Worm (Caenorhabditis elegans) whole organism, young adult: ENCODE results near the gene F46B3.1.
A peak's percentile ranks its signal among the peaks of the same experiment; 100 is the strongest.

Experiments
- B0035.1 ChIP-seq: sonication (generic microtip); optimal IDR thresholded peaks from 2 replicates; lab custom pipeline; 2016; ENCODE audit warnings: missing genetic modification characterization, mild to moderate bottlenecking, missing compliant biosample characterization, missing genotype, missing genetic modification reagents
- C17E4.6 ChIP-seq: fragments of 200-800 bp; sonication (Bioruptor generic); IDR thresholded peaks from 2 replicates; pipeline ENCODE4 v1.3.6; 2022; ENCODE audit warnings: missing genetic modification reagents, missing genetic modification characterization, missing compliant biosample characterization
- F23B12.7 ChIP-seq: sonication (generic microtip); optimal IDR thresholded peaks from 2 replicates; lab custom pipeline; 2017; ENCODE audit warnings: missing genetic modification characterization, mild to moderate bottlenecking, missing compliant biosample characterization, antibody characterized with exemption, moderate library complexity; ENCODE audit not compliant: insufficient read depth
- F37B4.10 ChIP-seq: fragments of 200-800 bp; sonication (Bioruptor generic); IDR thresholded peaks from 2 replicates; pipeline ENCODE4 v1.3.6; 2022; ENCODE audit warnings: missing genetic modification characterization, missing compliant biosample characterization
- F49E8.2 ChIP-seq: sonication (generic microtip); optimal IDR thresholded peaks from 3 replicates; lab custom pipeline; 2017; ENCODE audit warnings: missing genetic modification characterization, mild to moderate bottlenecking, missing compliant biosample characterization, antibody characterized with exemption, moderate library complexity; ENCODE audit not compliant: insufficient read depth
- Y53F4B.3 ChIP-seq: fragments of 200-800 bp; sonication (Bioruptor generic); IDR thresholded peaks from 2 replicates; pipeline ENCODE4 v1.3.6; 2022; ENCODE audit warnings: missing genetic modification reagents, missing genetic modification characterization, missing compliant biosample characterization
- Y53G8AR.9 ChIP-seq: fragments of 200-800 bp; sonication (Bioruptor generic); conservative IDR thresholded peaks from 2 replicates; pipeline ENCODE4 v1.3.6; 2022; ENCODE audit warnings: missing genetic modification reagents, missing genetic modification characterization, missing compliant biosample characterization
- Y79H2A.3 ChIP-seq: fragments of 200-800 bp; sonication (Bioruptor generic); conservative IDR thresholded peaks from 2 replicates; pipeline ENCODE4 v1.3.6; 2022; ENCODE audit warnings: missing genetic modification reagents, missing genetic modification characterization, missing compliant biosample characterization
- ama-1 ChIP-seq, 3 experiments: fragments of 150-350 bp in 1 of 3; sonication (generic microtip) in 2 of 3; optimal IDR thresholded peaks; 2 replicates each; lab custom pipeline; 2014 to 2018; ENCODE audit warnings: missing biosample characterization in 2 of 3, missing genetic modification characterization in 2 of 3, missing genetic modification reagents in 2 of 3
- athp-1 ChIP-seq: sonication (generic microtip); optimal IDR thresholded peaks from 2 replicates; lab custom pipeline; 2017; ENCODE audit warnings: mild to moderate bottlenecking, missing genetic modification characterization, missing compliant biosample characterization
- cebp-2 ChIP-seq: fragments of 200-800 bp; sonication (Bioruptor generic); IDR thresholded peaks from 2 replicates; pipeline ENCODE4 v1.3.6; 2022; ENCODE audit warnings: missing genetic modification characterization, missing compliant biosample characterization
- egl-44 ChIP-seq: fragments of 200-800 bp; sonication (Bioruptor generic); IDR thresholded peaks from 2 replicates; pipeline ENCODE4 v1.3.6; 2022; ENCODE audit warnings: missing genetic modification reagents, missing genetic modification characterization, missing compliant biosample characterization
- egrh-3 ChIP-seq: fragments of 200-800 bp; sonication (Bioruptor generic); IDR thresholded peaks from 2 replicates; pipeline ENCODE4 v1.3.6; 2022; ENCODE audit warnings: missing genetic modification reagents, missing genetic modification characterization, missing compliant biosample characterization
- ets-4 ChIP-seq: fragments of 200-800 bp; sonication (Bioruptor generic); optimal IDR thresholded peaks from 2 replicates; lab custom pipeline; 2018; ENCODE audit warnings: mild to moderate bottlenecking, missing genetic modification characterization, missing compliant biosample characterization
- fkh-3 ChIP-seq: sonication (generic microtip); optimal IDR thresholded peaks from 2 replicates; lab custom pipeline; 2016; ENCODE audit warnings: mild to moderate bottlenecking, missing genetic modification characterization, missing compliant biosample characterization
- hlh-26 ChIP-seq: fragments of 200-800 bp; sonication (Bioruptor generic); conservative IDR thresholded peaks from 2 replicates; pipeline ENCODE4 v1.3.6; 2022; ENCODE audit warnings: missing genetic modification reagents, missing genetic modification characterization, missing compliant biosample characterization
- hrde-1 ChIP-seq: sonication (generic microtip); optimal IDR thresholded peaks from 2 replicates; lab custom pipeline; 2016; ENCODE audit warnings: missing genetic modification characterization, mild to moderate bottlenecking, missing compliant biosample characterization, moderate library complexity, missing genotype, missing genetic modification reagents, borderline replicate concordance
- lag-1 ChIP-seq: fragments of 200-800 bp; sonication (Bioruptor generic); IDR thresholded peaks from 2 replicates; pipeline ENCODE4 v1.3.6; 2022; ENCODE audit warnings: missing genetic modification reagents, missing genetic modification characterization, missing compliant biosample characterization
- lin-40 ChIP-seq: sonication (generic microtip); optimal IDR thresholded peaks from 2 replicates; lab custom pipeline; 2016; ENCODE audit warnings: missing genetic modification characterization, mild to moderate bottlenecking, missing compliant biosample characterization, missing genotype, missing genetic modification reagents
- lsy-27 ChIP-seq: sonication (generic microtip); optimal IDR thresholded peaks from 2 replicates; lab custom pipeline; 2017; ENCODE audit warnings: missing genetic modification characterization, mild to moderate bottlenecking, missing compliant biosample characterization, antibody characterized with exemption, missing genotype, borderline replicate concordance; ENCODE audit not compliant: insufficient read depth
- madf-3 ChIP-seq: fragments of 200-800 bp; sonication (Bioruptor generic); IDR thresholded peaks from 2 replicates; pipeline ENCODE4 v1.3.6; 2022; ENCODE audit warnings: missing genetic modification reagents, missing genetic modification characterization, missing compliant biosample characterization
- nfya-1 ChIP-seq: sonication (generic microtip); optimal IDR thresholded peaks from 2 replicates; lab custom pipeline; 2017; ENCODE audit warnings: antibody characterized with exemption, missing compliant biosample characterization, missing genetic modification characterization, borderline replicate concordance; ENCODE audit not compliant: insufficient read depth
- nfya-2 ChIP-seq: fragments of 200-800 bp; sonication (Bioruptor generic); IDR thresholded peaks from 2 replicates; pipeline ENCODE4 v1.3.6; 2022; ENCODE audit warnings: missing genetic modification reagents, missing genetic modification characterization, missing compliant biosample characterization
- nfyb-1 ChIP-seq: fragments of 200-800 bp; sonication (Bioruptor generic); IDR thresholded peaks from 2 replicates; pipeline ENCODE4 v1.3.6; 2022; ENCODE audit warnings: missing genetic modification reagents, missing genetic modification characterization, missing compliant biosample characterization
- nhr-27 ChIP-seq: fragments of 200-800 bp; sonication (Bioruptor generic); optimal IDR thresholded peaks from 2 replicates; lab custom pipeline; 2018; ENCODE audit warnings: mild to moderate bottlenecking, missing genetic modification characterization, moderate library complexity, missing compliant biosample characterization
- pbrm-1 ChIP-seq: fragments of 200-800 bp; sonication (Bioruptor generic); IDR thresholded peaks from 2 replicates; pipeline ENCODE4 v1.3.6; 2022; ENCODE audit warnings: missing genetic modification reagents, missing genetic modification characterization, missing compliant biosample characterization
- snpc-3.4 ChIP-seq: sonication (generic microtip); optimal IDR thresholded peaks from 2 replicates; lab custom pipeline; 2017; ENCODE audit warnings: missing genetic modification characterization, mild to moderate bottlenecking, missing compliant biosample characterization, antibody characterized with exemption, moderate library complexity, missing genotype, missing genetic modification reagents
- zfh-2 ChIP-seq: fragments of 200-800 bp; sonication (Bioruptor generic); conservative IDR thresholded peaks from 2 replicates; pipeline ENCODE4 v1.3.6; 2022; ENCODE audit warnings: missing genetic modification reagents, missing genetic modification characterization, missing compliant biosample characterization
- zim-3 ChIP-seq: sonication (generic microtip); optimal IDR thresholded peaks from 2 replicates; lab custom pipeline; 2017; ENCODE audit warnings: mild to moderate bottlenecking, missing genetic modification characterization, moderate library complexity, missing compliant biosample characterization
- ztf-22 ChIP-seq: fragments of 200-800 bp; sonication (Bioruptor generic); optimal IDR thresholded peaks from 2 replicates; lab custom pipeline; 2018; ENCODE audit warnings: mild to moderate bottlenecking, missing genetic modification characterization, moderate library complexity, missing compliant biosample characterization
- ztf-3 ChIP-seq: fragments of 200-800 bp; sonication (Bioruptor generic); optimal IDR thresholded peaks from 2 replicates; lab custom pipeline; 2018; ENCODE audit warnings: mild to moderate bottlenecking, missing genetic modification characterization, missing compliant biosample characterization

Gene F46B3.1

ce11 chrV:20605812-20606211, 8.8 kb upstream of the F46B3.1 start:
- peak; percentile 26; the same call in 1 of the 2 replicates for TF ChIP-seq zfh-2 (GFP tag; lab: Robert Waterston, UW)

ce11 chrV:20604606-20605155, 7.7 kb upstream of the F46B3.1 start, which contains the start of gene ttr-57:
Gene ttr-57, plus strand, starts transcription at chrV:20605105.
- TF ChIP-seq F23B12.7 (tag; lab: Kevin White, UChicago) (no peak), zfh-2 (GFP tag; lab: Robert Waterston, UW) (peak; percentile 84), nfya-1 (tag; lab: Kevin White, UChicago) (no peak), madf-3 (GFP tag; lab: Robert Waterston, UW) (no peak), Y53G8AR.9 (GFP tag; lab: Robert Waterston, UW) (no peak), pbrm-1 (GFP tag; lab: Robert Waterston, UW) (no peak), egrh-3 (GFP tag; lab: Robert Waterston, UW) (peak; percentile 57; the same call in 1 of the 2 replicates)

DNA sequence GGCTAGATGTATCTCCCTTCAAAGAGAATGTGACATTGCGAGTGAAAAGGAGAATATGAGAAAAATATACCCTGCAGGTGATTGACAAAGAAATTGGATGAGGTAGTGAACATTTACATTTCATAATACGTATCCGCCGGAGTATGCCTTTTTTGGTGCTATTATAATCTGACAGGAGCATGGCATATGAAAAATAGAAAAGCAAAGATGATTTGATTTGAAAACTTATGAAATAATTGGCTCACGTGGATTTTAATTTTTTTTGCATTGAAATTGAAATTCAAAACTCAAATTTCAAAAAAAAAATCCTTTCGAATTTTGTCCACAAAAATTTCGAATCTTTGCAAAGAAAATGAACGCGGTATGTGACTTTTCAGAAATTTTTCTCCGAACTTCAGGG, 6.0 kb upstream of the F46B3.1 start, which contains the start of gene ttr-11:
ttr-11 (plus strand) TSS at position 301 of the 400 bp plus-strand sequence.
- TF ChIP-seq lin-40 (tag; lab: Kevin White, UChicago) (no peak), F37B4.10 (GFP tag; lab: Robert Waterston, UW) (no peak), ets-4 (GFP tag; lab: Kevin White, UChicago) (no peak), ama-1 (optimal IDR thresholded peaks at IDR 0.05; lab: Kevin White, UChicago) (no peak), ama-1 (GFP tag; optimal IDR thresholded peaks at IDR 0.05; lab: Kevin White, UChicago) (no peak), fkh-3 (tag; lab: Kevin White, UChicago) (no peak), hlh-26 (GFP tag; lab: Robert Waterston, UW) (no peak), Y53F4B.3 (GFP tag; lab: Robert Waterston, UW) (no peak), ztf-3 (GFP tag; lab: Kevin White, UChicago) (no peak), nfyb-1 (GFP tag; lab: Robert Waterston, UW) (no peak)
- TF ChIP-seq, all 124 proteins: peak for 0

DNA sequence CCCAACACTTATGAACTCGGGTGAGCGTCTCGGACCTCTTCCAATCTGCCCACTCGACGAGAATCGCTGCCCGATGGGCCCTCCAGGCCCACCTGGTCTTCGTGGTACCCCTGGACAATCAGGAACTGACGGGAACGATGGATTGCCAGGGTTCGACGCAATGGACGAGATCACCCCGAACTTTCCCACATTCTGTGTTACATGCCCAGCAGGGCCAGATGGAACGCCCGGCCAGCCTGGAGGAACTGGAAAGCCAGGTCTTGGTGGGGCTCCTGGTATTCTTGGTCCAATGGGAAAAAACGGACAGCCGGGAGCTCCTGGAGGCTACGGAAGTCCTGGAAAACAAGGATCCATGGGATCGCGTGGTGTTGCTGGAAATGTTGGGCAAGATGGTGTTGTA, 3.7 kb upstream of the F46B3.1 start:
- no peak for TF ChIP-seq athp-1
- TF ChIP-seq ztf-22 (GFP tag; lab: Kevin White, UChicago), result no peak
- 0 out of 2 replicates have a peak, but pooled peaks have one; percentile 75 for TF ChIP-seq lag-1
- no peak for TF ChIP-seq lsy-27
- TF ChIP-seq hlh-26 (GFP tag; lab: Robert Waterston, UW), result no peak
- no peak for TF ChIP-seq egl-44 (GFP tag; lab: Robert Waterston, UW)
- no peak for TF ChIP-seq hrde-1 (tag; lab: Kevin White, UChicago)
- TF ChIP-seq zfh-2 (GFP tag; lab: Robert Waterston, UW), result peak; percentile 55; the same call in 1 of the 2 replicates
- no peak for TF ChIP-seq nfya-2
- TF ChIP-seq nfyb-1 (GFP tag; lab: Robert Waterston, UW), result no peak

DNA sequence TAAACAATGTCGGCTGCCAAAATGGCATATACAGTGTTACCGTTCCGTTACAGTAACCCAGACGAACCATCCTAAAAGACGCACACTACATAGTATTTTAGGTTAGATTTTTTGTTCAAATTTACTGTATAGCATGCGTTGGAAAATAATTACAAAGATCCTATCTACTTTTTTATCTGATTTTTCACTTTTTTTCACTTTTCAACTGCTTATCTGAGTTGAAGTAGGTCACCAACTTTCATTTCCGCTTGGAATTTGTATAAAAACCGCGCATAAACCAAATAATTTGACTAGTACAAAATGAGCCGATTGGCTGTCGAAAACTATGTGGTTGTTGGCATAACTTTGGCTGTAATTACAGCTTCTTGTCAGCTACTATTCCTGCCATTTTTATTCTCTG, 2.8 kb upstream of the F46B3.1 start, which contains the start of gene col-163:
col-163 (plus strand) TSS at position 301 of the 400 bp plus-strand sequence.
- TF ChIP-seq fkh-3 (tag; lab: Kevin White, UChicago) (no peak), lin-40 (tag; lab: Kevin White, UChicago) (no peak), ztf-3 (GFP tag; lab: Kevin White, UChicago) (no peak), Y79H2A.3 (no peak), ztf-22 (GFP tag; lab: Kevin White, UChicago) (no peak)

- no peak for TF ChIP-seq B0035.1 (tag; lab: Kevin White, UChicago)
- TF ChIP-seq Y53F4B.3 (GFP tag; lab: Robert Waterston, UW), result no peak
- no peak for TF ChIP-seq nhr-27 (tag; lab: Kevin White, UChicago)
- no peak for TF ChIP-seq zim-3 (tag; lab: Kevin White, UChicago)
- TF ChIP-seq zfh-2 (GFP tag; lab: Robert Waterston, UW), result no peak
- no peak for TF ChIP-seq snpc-3.4 (tag; lab: Kevin White, UChicago)
- no peak for TF ChIP-seq C17E4.6 (GFP tag; lab: Robert Waterston, UW)
- TF ChIP-seq cebp-2 (GFP tag; lab: Robert Waterston, UW), result no peak
- TF ChIP-seq F49E8.2 (tag; lab: Kevin White, UChicago), result no peak
Measured at ce11 chrV:20595653-20596052, 1.3 kb downstream of the F46B3.1 start, which contains the start of gene F26F2.11. Gene F26F2.11, minus strand, starts transcription at chrV:20595753.
